Worm (Caenorhabditis elegans): ENCODE measurements around the gene R08E3.3.

DNA sequence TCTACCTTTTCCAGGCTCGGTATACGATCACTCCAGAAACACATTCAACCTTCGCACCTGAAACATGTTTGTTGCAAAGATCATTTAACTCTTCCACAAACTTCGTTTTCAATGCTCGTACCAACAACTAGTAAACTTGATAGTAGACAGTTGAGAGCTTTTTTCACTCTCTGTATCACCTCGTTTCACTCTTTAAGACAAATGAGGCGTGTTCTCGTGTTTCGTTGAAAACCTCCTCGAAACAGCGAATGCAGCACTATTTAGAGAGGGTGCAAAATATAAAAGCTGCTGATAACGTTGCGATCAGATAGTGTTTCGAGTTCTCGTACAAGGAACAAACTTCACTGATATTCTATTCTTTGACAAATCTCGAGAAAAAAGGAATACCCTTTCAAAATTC lies 25.4 kb upstream of the R08E3.3 start, which contains the start of gene F43C9.1:
- no peak for TF ChIP-seq ces-1 (GFP tag; optimal IDR thresholded peaks at IDR 0.05)
- TF ChIP-seq blmp-1 (tag; optimal IDR thresholded peaks at IDR 0.05): no peak
- no peak for TF ChIP-seq ztf-11 (tag; optimal IDR thresholded peaks at IDR 0.05)
- TF ChIP-seq mls-2 (tag; optimal IDR thresholded peaks at IDR 0.05): no peak
- TF ChIP-seq elt-3 (tag; optimal IDR thresholded peaks at IDR 0.05): no peak
- no peak for TF ChIP-seq nhr-76 (tag; optimal IDR thresholded peaks at IDR 0.05)
